Fruit fly (Drosophila melanogaster): ENCODE measurements around the gene Zyx.
A peak's percentile ranks its signal among the peaks of the same experiment; 100 is the strongest.

Zyx gene

dm6 chr4:1064219-1064618 lies 582 bp downstream of the Zyx start:
- TF ChIP-seq CG32264 (GFP tag; optimal IDR thresholded peaks at IDR 0.05): no peak
- peak; percentile 5 for TF ChIP-seq psq (GFP tag; optimal IDR thresholded peaks at IDR 0.05)
- no peak for TF ChIP-seq CG9705 (GFP tag; optimal IDR thresholded peaks at IDR 0.05)
- TF ChIP-seq CrebA (GFP tag; optimal IDR thresholded peaks at IDR 0.05; ENCODE audit: borderline replicate concordance): no peak
- TF ChIP-seq fru (GFP tag; optimal IDR thresholded peaks at IDR 0.05): peak; percentile 12
- TF ChIP-seq Dfd (GFP tag; optimal IDR thresholded peaks at IDR 0.05): no peak

- TF ChIP-seq GATAd (GFP tag; optimal IDR thresholded peaks at IDR 0.05) (no peak), jim (GFP tag; optimal IDR thresholded peaks at IDR 0.05) (no peak), Dfd (GFP tag; optimal IDR thresholded peaks at IDR 0.05) (peak; percentile 50)
Measured at dm6 chr4:1062957-1063812, 1.6 kb downstream of the Zyx start.

DNA sequence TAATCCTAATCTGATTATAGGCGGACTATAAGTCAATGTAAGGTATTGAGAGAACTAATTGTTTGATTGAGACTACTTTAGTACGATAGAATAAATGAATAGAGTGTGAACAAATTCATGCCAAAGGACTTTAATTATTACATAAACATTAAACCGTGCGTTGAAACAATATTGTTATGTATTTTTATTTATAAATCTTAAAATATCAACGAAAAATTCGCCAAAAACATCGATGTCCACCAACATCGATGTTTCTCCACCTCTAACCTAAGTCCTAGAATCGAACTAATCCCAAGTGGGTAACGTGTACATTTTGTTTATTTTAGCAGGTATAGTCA lies 3.7 kb downstream of the Zyx start:
- TF ChIP-seq Hr78 (GFP tag; optimal IDR thresholded peaks at IDR 0.05) (no peak), woc (GFP tag; optimal IDR thresholded peaks at IDR 0.05) (no peak), h (GFP tag; optimal IDR thresholded peaks at IDR 0.05) (no peak), lola (GFP tag; optimal IDR thresholded peaks at IDR 0.05) (no peak), Dif (GFP tag; optimal IDR thresholded peaks at IDR 0.05; ENCODE audit: partially characterized antibody) (no peak), tai (GFP tag; optimal IDR thresholded peaks at IDR 0.05) (no peak), CG9705 (GFP tag; optimal IDR thresholded peaks at IDR 0.05) (no peak)

- peak; percentile 75 for TF ChIP-seq woc (GFP tag; optimal IDR thresholded peaks at IDR 0.05)
- TF ChIP-seq Dfd (GFP tag; optimal IDR thresholded peaks at IDR 0.05): no peak
- TF ChIP-seq Hr78 (GFP tag; optimal IDR thresholded peaks at IDR 0.05): peak; percentile 57
- no peak for TF ChIP-seq dmrt93B (GFP tag; optimal IDR thresholded peaks at IDR 0.05)
- peak; percentile 15 for TF ChIP-seq sage (GFP tag; optimal IDR thresholded peaks at IDR 0.05)
- TF ChIP-seq dsf (GFP tag; optimal IDR thresholded peaks at IDR 0.05; ENCODE audit: borderline replicate concordance): no peak
- no peak for TF ChIP-seq Myc (optimal IDR thresholded peaks at IDR 0.05)
- TF ChIP-seq lola (GFP tag; optimal IDR thresholded peaks at IDR 0.05): no peak
- no peak for TF ChIP-seq HLH106 (tag; optimal IDR thresholded peaks at IDR 0.05)
- TF ChIP-seq psq (GFP tag; optimal IDR thresholded peaks at IDR 0.05): no peak
- TF ChIP-seq sv (GFP tag; optimal IDR thresholded peaks at IDR 0.05): no peak
- no peak for TF ChIP-seq dl (GFP tag; optimal IDR thresholded peaks at IDR 0.05; ENCODE audit: insufficient read depth in 1 of 2, partially characterized antibody in 2 of 2)
- TF ChIP-seq N (GFP tag; optimal IDR thresholded peaks at IDR 0.05): peak; percentile 97
Measured at dm6 chr4:1060373-1061094, 4.3 kb downstream of the Zyx start, which contains the start of gene apolpp. apolpp (plus strand) TSS chr4:1060969.

DNA sequence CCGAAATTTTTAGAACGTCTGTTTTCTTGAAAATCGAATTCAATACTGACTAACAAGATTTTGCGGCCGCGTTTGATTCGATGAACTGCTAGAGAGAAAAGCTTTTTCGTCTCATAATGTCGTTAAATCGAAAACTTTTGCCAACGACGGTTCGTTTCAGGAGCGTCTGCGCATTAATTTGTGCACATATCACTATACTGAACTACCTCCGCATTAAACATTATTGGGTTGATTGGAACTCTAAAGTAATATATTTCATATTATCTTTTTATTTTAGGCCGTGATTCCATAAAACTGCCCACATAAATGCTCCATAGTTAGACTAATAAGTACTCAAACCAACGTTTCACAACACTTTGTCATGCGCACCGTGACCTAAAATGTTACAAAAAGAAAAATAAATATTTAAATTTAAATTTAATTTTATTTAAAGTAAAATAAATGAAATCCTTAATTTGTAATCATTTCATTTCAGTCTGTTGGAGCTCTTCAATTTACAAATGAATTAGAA lies 11.1 kb downstream of the Zyx start, which contains the start of gene CaMKII:
Gene CaMKII, minus strand, starts transcription at position 51 of the 511 bp plus-strand sequence.
- TF ChIP-seq woc (GFP tag; optimal IDR thresholded peaks at IDR 0.05) (peak; percentile 24), usp (GFP tag; optimal IDR thresholded peaks at IDR 0.05) (no peak), OdsH (GFP tag; optimal IDR thresholded peaks at IDR 0.05) (peak; percentile 3), pan (optimal IDR thresholded peaks at IDR 0.05) (no peak), foxo (GFP tag; optimal IDR thresholded peaks at IDR 0.05) (no peak), Abd-B (GFP tag; optimal IDR thresholded peaks at IDR 0.05) (no peak), psq (GFP tag; optimal IDR thresholded peaks at IDR 0.05) (peak; percentile 32), Vsx2 (GFP tag; optimal IDR thresholded peaks at IDR 0.05; ENCODE audit: partially characterized antibody) (no peak), CG9705 (GFP tag; optimal IDR thresholded peaks at IDR 0.05) (no peak), fru (GFP tag; optimal IDR thresholded peaks at IDR 0.05) (no peak), N (GFP tag; optimal IDR thresholded peaks at IDR 0.05) (no peak), GATAd (GFP tag; optimal IDR thresholded peaks at IDR 0.05) (no peak), Rel (GFP tag; optimal IDR thresholded peaks at IDR 0.05) (no peak), Rel (tag; optimal IDR thresholded peaks at IDR 0.05) (no peak), sage (GFP tag; optimal IDR thresholded peaks at IDR 0.05) (peak; percentile 37), br (GFP tag; optimal IDR thresholded peaks at IDR 0.05) (no peak), rgr (GFP tag; optimal IDR thresholded peaks at IDR 0.05) (peak; percentile 38), Hr78 (GFP tag; optimal IDR thresholded peaks at IDR 0.05) (no peak), Hr83 (GFP tag; optimal IDR thresholded peaks at IDR 0.05; ENCODE audit: poor library complexity, severe bottlenecking) (no peak), dsf (GFP tag; optimal IDR thresholded peaks at IDR 0.05; ENCODE audit: borderline replicate concordance) (no peak), tai (GFP tag; optimal IDR thresholded peaks at IDR 0.05) (no peak), h (GFP tag; optimal IDR thresholded peaks at IDR 0.05) (peak; percentile 40)
